Worm (Caenorhabditis elegans) whole organism, L4/young adult: ENCODE measurements around the gene F07F6.7.

Experiments
- W03F9.2 ChIP-seq: fragments of 150-350 bp; optimal IDR thresholded peaks from 2 replicates; lab custom pipeline; 2014; ENCODE audit warnings: missing biosample characterization, missing genetic modification characterization
- him-1 ChIP-seq: sonication (generic microtip); optimal IDR thresholded peaks from 2 replicates; lab custom pipeline; 2016; ENCODE audit warnings: missing genotype, missing genetic modification reagents, missing genetic modification characterization, missing compliant biosample characterization

ce11 chrII:5414040-5414439, 9.6 kb downstream of the F07F6.7 start, which contains the start of the genes EEED8.14 and EEED8.3:
- TF ChIP-seq him-1 (no peak), W03F9.2 (tag; lab: Kevin White, UChicago) (no peak)
